Fruit fly (Drosophila melanogaster) whole organism, larva: Measurements from ENCODE around the gene ENGase.

Experiments
- noc ChIP-seq: fragments of 200-800 bp; sonication (Bioruptor generic); optimal IDR thresholded peaks from 3 replicates; lab custom pipeline; 2019; ENCODE audit warnings: missing biosample characterization, mild to moderate bottlenecking, missing genetic modification characterization, moderate library complexity

ENGase gene

dm6 chrX:17423310-17423945, at the start of gene ENGase:
Gene ENGase (plus strand): TSS chrX:17423591.
- no peak for TF ChIP-seq noc (tag; lab: Kevin White, UChicago)

dm6 chrX:17379430-17379829, 44.0 kb upstream of the ENGase start:
- TF ChIP-seq noc (tag; lab: Kevin White, UChicago): no peak

DNA sequence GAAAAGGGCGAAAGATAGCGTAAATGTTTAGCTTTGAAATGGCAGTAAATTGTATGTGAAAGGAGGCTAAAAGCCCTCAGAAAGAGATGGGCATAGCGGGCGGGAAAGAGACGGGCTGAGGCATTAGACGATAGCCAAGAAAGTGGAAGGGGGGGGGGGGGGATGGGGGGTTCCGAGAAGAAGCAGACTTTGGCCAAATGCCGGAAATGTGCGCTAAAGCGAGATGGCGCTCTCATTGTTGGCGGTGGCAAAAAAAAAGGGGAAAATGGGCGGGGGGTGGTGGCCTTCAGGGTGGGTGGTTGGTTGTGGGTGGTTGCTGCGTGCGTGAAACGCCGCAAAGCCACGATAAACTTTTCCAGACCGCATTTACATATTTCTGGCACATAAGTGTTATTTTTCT, 40.4 kb upstream of the ENGase start:
- no peak for TF ChIP-seq noc (tag; lab: Kevin White, UChicago)

dm6 chrX:17397103-17397711, 26.2 kb upstream of the ENGase start, which contains the start of gene B-H1:
Gene B-H1 (plus strand): TSS chrX:17397478.
- TF ChIP-seq noc (tag; lab: Kevin White, UChicago): no peak

- no peak for TF ChIP-seq noc (tag; lab: Kevin White, UChicago)
These were observed 25.2 kb upstream of the ENGase start for dm6 chrX:17398215-17398614.

DNA sequence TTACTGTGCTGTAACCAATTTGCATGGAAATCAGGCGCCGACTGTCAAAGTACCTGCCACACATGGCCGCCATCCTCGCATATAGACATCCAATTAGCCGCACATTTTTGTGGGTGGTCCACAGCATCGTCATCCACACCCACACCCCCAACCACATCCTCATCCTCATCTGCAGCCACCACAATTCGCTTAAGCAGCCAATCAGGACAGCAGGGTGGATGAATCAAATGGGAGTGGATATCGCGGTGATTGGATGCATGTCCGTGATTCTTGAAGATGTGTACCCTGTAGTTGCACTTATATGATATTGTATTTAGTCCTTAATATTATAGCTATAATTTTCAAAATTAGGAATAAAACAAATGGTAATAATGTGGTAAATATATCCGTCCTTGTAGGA, 18.5 kb upstream of the ENGase start:
- no peak for TF ChIP-seq noc (tag; lab: Kevin White, UChicago)

DNA sequence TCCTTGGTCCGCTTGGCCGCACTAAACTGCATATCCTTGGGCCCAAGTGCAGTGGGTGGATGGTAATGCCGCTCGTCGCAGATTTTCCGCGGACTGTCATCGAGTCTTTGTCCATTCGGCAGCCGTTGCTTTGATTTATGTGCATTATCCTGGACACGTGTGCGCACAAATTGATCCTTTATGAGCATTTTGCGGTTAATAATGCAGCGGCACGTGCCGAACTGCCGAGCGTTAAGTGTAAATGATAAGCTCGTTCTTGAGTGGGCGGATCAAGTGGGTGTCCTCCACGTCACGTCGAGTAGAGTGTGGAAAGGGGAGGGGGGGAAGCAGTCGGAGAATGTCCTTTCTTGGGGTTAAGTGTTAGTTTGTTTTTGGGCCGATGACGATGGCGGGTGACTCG, 15.7 kb upstream of the ENGase start:
- no peak for TF ChIP-seq noc (tag; lab: Kevin White, UChicago)

DNA sequence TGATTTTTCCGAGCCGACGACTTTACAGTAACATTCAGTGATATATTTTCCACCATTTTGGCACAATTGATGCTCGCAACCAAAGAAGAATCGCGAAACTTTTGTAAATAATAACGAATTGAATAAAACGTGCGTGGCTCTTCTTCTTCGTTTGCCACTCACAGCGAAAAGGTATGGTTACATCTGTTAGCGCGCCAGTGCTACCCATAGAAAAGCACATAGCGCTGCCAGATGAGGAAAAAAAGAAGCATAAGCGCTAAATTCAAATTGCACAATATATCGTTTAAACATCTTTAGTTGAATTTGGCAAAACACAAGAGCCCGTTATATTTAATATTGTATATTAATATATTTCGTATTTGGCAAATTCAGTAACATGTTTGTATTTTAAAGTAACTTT, 1.4 kb upstream of the ENGase start, which contains the start of gene CG8611:
Gene CG8611, minus strand, starts transcription at position 159 of the 400 bp plus-strand sequence.
- no peak for TF ChIP-seq noc (tag; lab: Kevin White, UChicago)

- no peak for TF ChIP-seq noc (tag; lab: Kevin White, UChicago)
These were observed 992 bp downstream of the ENGase start for dm6 chrX:17424383-17424782.

dm6 chrX:17443880-17444279, 20.5 kb downstream of the ENGase start, which contains the start of the genes CG12994 and CG46464:
Gene CG12994 (minus strand): TSS chrX:17443994.
Gene CG46464 (minus strand): TSS chrX:17443994.
- TF ChIP-seq noc (tag; lab: Kevin White, UChicago): no peak

DNA sequence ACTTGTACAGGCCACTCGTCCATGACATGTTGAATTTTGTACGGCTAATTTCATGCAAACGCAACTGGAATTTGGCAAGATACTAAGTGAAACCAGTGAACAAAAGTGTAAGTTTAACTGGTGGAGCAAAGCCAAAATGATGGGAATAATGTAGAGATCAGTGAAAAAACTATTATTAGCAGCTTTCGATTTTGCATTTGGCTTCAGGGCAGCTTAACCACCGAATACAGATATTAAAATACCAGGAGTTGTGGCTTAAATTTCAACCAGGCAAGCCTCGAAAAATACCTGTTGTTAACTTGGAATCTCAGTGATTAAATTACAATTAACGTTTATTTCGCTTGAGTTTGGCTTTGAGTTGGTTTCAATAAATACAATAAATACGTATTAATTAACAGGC, 25.3 kb downstream of the ENGase start, which contains the start of gene p-cup:
Gene p-cup, minus strand, starts transcription at position 101 of the 400 bp plus-strand sequence.
- TF ChIP-seq noc (tag; lab: Kevin White, UChicago): no peak

DNA sequence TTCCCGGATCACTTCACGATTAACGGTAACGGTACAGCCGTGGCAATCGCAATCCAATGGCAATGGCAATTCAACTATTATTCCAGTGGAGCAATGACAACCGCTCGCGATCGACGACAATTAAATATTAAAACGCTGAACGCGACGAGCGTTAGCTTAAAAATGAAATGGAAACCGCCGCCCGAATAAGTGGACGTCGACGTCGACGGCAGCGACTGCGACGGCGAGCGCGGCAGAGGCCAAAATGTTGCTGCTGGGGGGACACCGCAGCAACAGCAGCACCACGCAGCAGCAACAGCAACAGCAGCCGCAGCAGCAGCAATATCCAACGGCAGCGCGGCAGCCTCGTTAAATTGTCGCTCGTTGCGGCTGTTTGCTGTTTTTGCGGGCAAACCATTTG, 29.1 kb downstream of the ENGase start, which contains the start of gene CG8568:
Gene CG8568, minus strand, starts transcription at position 101 of the 400 bp plus-strand sequence.
- no peak for TF ChIP-seq noc (tag; lab: Kevin White, UChicago)

- TF ChIP-seq noc (tag; lab: Kevin White, UChicago): no peak
These were observed 32.6 kb downstream of the ENGase start for dm6 chrX:17455829-17456460.

DNA sequence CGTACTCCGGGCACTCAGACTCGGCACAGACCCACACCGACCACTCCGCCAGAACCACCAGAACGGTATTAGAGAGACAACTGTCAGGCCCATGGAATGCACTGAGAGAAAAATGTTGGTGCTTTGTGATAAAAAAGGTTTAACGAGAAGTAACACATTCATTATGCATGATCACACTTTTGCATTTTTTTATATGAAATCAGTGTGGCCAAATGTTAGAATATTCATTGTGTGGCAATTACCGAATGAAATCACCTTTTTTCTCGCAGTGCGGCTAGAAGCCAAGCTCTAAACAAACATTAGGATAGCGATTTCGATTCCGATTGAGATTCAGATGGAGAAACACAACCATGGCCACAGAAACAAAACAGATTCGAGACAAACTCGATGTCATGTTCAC, 42.1 kb downstream of the ENGase start:
- TF ChIP-seq noc (tag; lab: Kevin White, UChicago): peak; percentile 31

DNA sequence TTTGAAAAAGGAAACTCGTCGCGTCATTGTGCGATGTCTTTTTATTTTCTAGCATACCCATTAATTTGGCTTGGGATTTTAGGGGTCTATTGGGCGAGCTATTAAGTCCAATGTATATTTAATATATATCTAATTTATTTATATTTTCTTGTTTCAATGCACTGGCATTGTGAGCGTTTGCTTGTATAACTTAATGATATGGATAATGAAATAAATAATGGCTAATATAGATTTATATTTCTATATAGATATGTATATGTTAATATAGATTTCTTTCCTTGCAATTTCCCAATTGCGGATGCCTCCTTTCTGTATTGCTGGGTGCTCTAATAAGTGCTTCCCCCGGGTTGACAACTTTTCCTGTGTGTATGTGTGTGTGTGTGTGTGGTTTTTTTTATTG, 48.2 kb downstream of the ENGase start:
- TF ChIP-seq noc (tag; lab: Kevin White, UChicago): no peak

dm6 chrX:17472467-17472866, 49.1 kb downstream of the ENGase start:
- TF ChIP-seq noc (tag; lab: Kevin White, UChicago): no peak
